Fruit fly (Drosophila melanogaster) whole organism, embryonic: ENCODE results near the gene Tmc.
A peak's percentile ranks its signal among the peaks of the same experiment; 100 is the strongest.

Experiments
- CG10321 ChIP-seq: fragments of 200-800 bp; sonication (Bioruptor generic); IDR thresholded peaks from 2 replicates; pipeline ENCODE4 v1.3.6; 2022; ENCODE audit warnings: missing biosample characterization, missing genetic modification characterization
- CG11696 ChIP-seq: fragments of 200-800 bp; sonication (Bioruptor generic); IDR thresholded peaks from 2 replicates; pipeline ENCODE4 v1.3.6; 2022; ENCODE audit warnings: missing biosample characterization, missing genetic modification characterization
- CG12299 ChIP-seq: fragments of 200-800 bp; sonication (Bioruptor generic); optimal IDR thresholded peaks from 2 replicates; lab custom pipeline; 2018; ENCODE audit warnings: missing biosample characterization, mild to moderate bottlenecking, missing genetic modification characterization
- CG12659 ChIP-seq: fragments of 200-800 bp; sonication (Bioruptor generic); optimal IDR thresholded peaks from 3 replicates; lab custom pipeline; 2017; ENCODE audit warnings: mild to moderate bottlenecking, missing biosample characterization, missing genetic modification reagents, missing genetic modification characterization
- CG12744 ChIP-seq: fragments of 200-800 bp; sonication (Bioruptor generic); optimal IDR thresholded peaks from 2 replicates; lab custom pipeline; 2016; ENCODE audit warnings: missing biosample characterization, missing genetic modification characterization
- CG15269 ChIP-seq: fragments of 200-800 bp; sonication (Bioruptor generic); optimal IDR thresholded peaks from 2 replicates; lab custom pipeline; 2018; ENCODE audit warnings: missing biosample characterization, mild to moderate bottlenecking, missing genetic modification characterization, moderate library complexity
- CG15601 ChIP-seq: fragments of 200-800 bp; sonication (Bioruptor generic); optimal IDR thresholded peaks from 3 replicates; lab custom pipeline; 2019; ENCODE audit warnings: missing biosample characterization, mild to moderate bottlenecking, missing genetic modification characterization, moderate library complexity
- CG18262 ChIP-seq: fragments of 200-800 bp; optimal IDR thresholded peaks from 3 replicates; lab custom pipeline; 2019; ENCODE audit warnings: missing biosample characterization, mild to moderate bottlenecking, missing genetic modification characterization, moderate library complexity
- CG2678 ChIP-seq: fragments of 200-800 bp; sonication (Bioruptor generic); optimal IDR thresholded peaks from 3 replicates; lab custom pipeline; 2019; ENCODE audit warnings: missing biosample characterization, mild to moderate bottlenecking, missing genetic modification characterization, moderate library complexity
- CG30020 ChIP-seq: fragments of 200-800 bp; optimal IDR thresholded peaks from 2 replicates; lab custom pipeline; 2019; ENCODE audit warnings: missing biosample characterization, mild to moderate bottlenecking, missing genetic modification characterization, moderate library complexity
- CG31224 ChIP-seq: fragments of 200-800 bp; sonication (Bioruptor generic); IDR thresholded peaks from 2 replicates; pipeline ENCODE4 v1.3.6; 2022; ENCODE audit warnings: missing biosample characterization, missing genetic modification characterization
- CG34224 ChIP-seq: fragments of 200-800 bp; sonication (Bioruptor generic); IDR thresholded peaks from 3 replicates; pipeline ENCODE4 v1.3.6; 2022; ENCODE audit warnings: missing biosample characterization, missing genetic modification characterization; ENCODE audit not compliant: partially characterized antibody
- CG34376 ChIP-seq: fragments of 200-800 bp; sonication (Bioruptor generic); optimal IDR thresholded peaks from 2 replicates; lab custom pipeline; 2018; ENCODE audit warnings: missing biosample characterization, mild to moderate bottlenecking, missing genetic modification characterization
- CG4707 ChIP-seq: fragments of 200-800 bp; sonication (Bioruptor generic); optimal IDR thresholded peaks from 2 replicates; lab custom pipeline; 2018; ENCODE audit warnings: missing biosample characterization, mild to moderate bottlenecking, missing genetic modification characterization, moderate library complexity
- CG6813 ChIP-seq: fragments of 200-800 bp; sonication (Bioruptor generic); optimal IDR thresholded peaks from 2 replicates; lab custom pipeline; 2017; ENCODE audit warnings: missing biosample characterization, missing genetic modification characterization, mild to moderate bottlenecking, moderate library complexity, missing genetic modification reagents
- CG8359 ChIP-seq: fragments of 200-800 bp; sonication (Bioruptor generic); optimal IDR thresholded peaks from 2 replicates; lab custom pipeline; 2017; ENCODE audit warnings: missing biosample characterization, mild to moderate bottlenecking, missing genetic modification characterization, borderline replicate concordance
- CG8388 ChIP-seq: fragments of 200-800 bp; sonication (Bioruptor generic); optimal IDR thresholded peaks from 2 replicates; lab custom pipeline; 2019; ENCODE audit warnings: missing biosample characterization, mild to moderate bottlenecking, missing genetic modification characterization, moderate library complexity
- CG8944 ChIP-seq: fragments of 200-800 bp; sonication (Bioruptor generic); optimal IDR thresholded peaks from 3 replicates; lab custom pipeline; 2016; ENCODE audit warnings: missing biosample characterization, missing genetic modification characterization
- D19A ChIP-seq: fragments of 200-800 bp; optimal IDR thresholded peaks from 3 replicates; lab custom pipeline; 2019; ENCODE audit warnings: missing biosample characterization, mild to moderate bottlenecking, missing genetic modification characterization, moderate library complexity
- Dek ChIP-seq: fragments of 200-800 bp; sonication (Bioruptor generic); optimal IDR thresholded peaks from 3 replicates; lab custom pipeline; 2019; ENCODE audit warnings: missing biosample characterization, mild to moderate bottlenecking, missing genetic modification characterization, moderate library complexity
- Dfd ChIP-seq, 2 experiments: fragments of >200 bp; optimal IDR thresholded peaks; 2 replicates each; lab custom pipeline; 2017; ENCODE audit warnings: missing biosample characterization in 2 of 2, missing genetic modification characterization in 2 of 2
- Dll ChIP-seq: fragments of 200-800 bp; sonication (Bioruptor generic); IDR thresholded peaks from 4 replicates; pipeline ENCODE4 v1.3.6; 2022; ENCODE audit warnings: missing biosample characterization, missing genetic modification characterization; ENCODE audit not compliant: partially characterized antibody
- Drgx ChIP-seq: fragments of 200-800 bp; sonication (Bioruptor generic); IDR thresholded peaks from 2 replicates; pipeline ENCODE4 v1.3.6; 2022; ENCODE audit warnings: missing biosample characterization, missing genetic modification characterization
- H2.0 ChIP-seq: fragments of 200-800 bp; sonication (Bioruptor generic); IDR thresholded peaks from 2 replicates; pipeline ENCODE4 v1.3.6; 2022; ENCODE audit warnings: missing biosample characterization, missing genetic modification characterization
- HLHmδ ChIP-seq: fragments of 200-800 bp; sonication (Bioruptor generic); optimal IDR thresholded peaks from 2 replicates; lab custom pipeline; 2018; ENCODE audit warnings: missing biosample characterization, mild to moderate bottlenecking, missing genetic modification characterization, moderate library complexity
- Hand ChIP-seq: fragments of 200-800 bp; sonication (Bioruptor generic); optimal IDR thresholded peaks from 2 replicates; lab custom pipeline; 2017; ENCODE audit warnings: mild to moderate bottlenecking, missing biosample characterization, missing genetic modification reagents, missing genetic modification characterization
- Hr51 ChIP-seq, 2 experiments: fragments of 200-800 bp; sonication (Bioruptor generic); optimal IDR thresholded peaks; 2 replicates in 1 of 2; 3 replicates in 1 of 2; lab custom pipeline; 2016 to 2018; ENCODE audit warnings: missing biosample characterization in 2 of 2, missing genetic modification characterization in 2 of 2, mild to moderate bottlenecking in 1 of 2, moderate library complexity in 1 of 2
- Hsf ChIP-seq: fragments of 200-800 bp; sonication (Bioruptor generic); optimal IDR thresholded peaks from 3 replicates; lab custom pipeline; 2016; ENCODE audit warnings: missing biosample characterization, missing genetic modification characterization
- Neu2 ChIP-seq: fragments of 200-800 bp; sonication (Bioruptor generic); optimal IDR thresholded peaks from 3 replicates; lab custom pipeline; 2016; ENCODE audit warnings: missing biosample characterization, missing genetic modification characterization, borderline replicate concordance
- Sin3A ChIP-seq: fragments of >200 bp; optimal IDR thresholded peaks from 2 replicates; lab custom pipeline; 2018
- Sox100B ChIP-seq: fragments of 200-800 bp; sonication (Bioruptor generic); optimal IDR thresholded peaks from 3 replicates; lab custom pipeline; 2018; ENCODE audit warnings: missing biosample characterization, mild to moderate bottlenecking, missing genetic modification characterization
- Tbp ChIP-seq: fragments of >200 bp; optimal IDR thresholded peaks from 2 replicates; lab custom pipeline; 2018; ENCODE audit warnings: missing biosample characterization, missing genetic modification characterization
- bigmax ChIP-seq: fragments of 200-800 bp; sonication (Bioruptor generic); optimal IDR thresholded peaks from 2 replicates; lab custom pipeline; 2018; ENCODE audit warnings: missing biosample characterization, mild to moderate bottlenecking, missing genetic modification characterization
- bowl ChIP-seq: fragments of 200-800 bp; sonication (Bioruptor generic); IDR thresholded peaks from 2 replicates; pipeline ENCODE4 v1.3.6; 2022; ENCODE audit warnings: missing biosample characterization, missing genetic modification characterization
- crol ChIP-seq: fragments of 200-800 bp; sonication (Bioruptor generic); IDR thresholded peaks from 2 replicates; pipeline ENCODE4 v1.3.6; 2022; ENCODE audit warnings: missing biosample characterization, missing genetic modification characterization
- dmrt99B ChIP-seq: fragments of 200-800 bp; sonication (Bioruptor generic); optimal IDR thresholded peaks from 2 replicates; lab custom pipeline; 2018; ENCODE audit warnings: missing biosample characterization, mild to moderate bottlenecking, missing genetic modification characterization, moderate library complexity
- eyg ChIP-seq: fragments of 200-800 bp; sonication (Bioruptor generic); optimal IDR thresholded peaks from 3 replicates; lab custom pipeline; 2016; ENCODE audit warnings: missing biosample characterization, missing genetic modification characterization
- fd96Cb ChIP-seq: fragments of 200-800 bp; sonication (Bioruptor generic); optimal IDR thresholded peaks from 2 replicates; lab custom pipeline; 2018; ENCODE audit warnings: missing biosample characterization, mild to moderate bottlenecking, missing genetic modification characterization, moderate library complexity
- gem ChIP-seq: fragments of 200-800 bp; sonication (Bioruptor generic); optimal IDR thresholded peaks from 2 replicates; lab custom pipeline; 2019; ENCODE audit warnings: missing biosample characterization, mild to moderate bottlenecking, missing genetic modification characterization, moderate library complexity
- hkb ChIP-seq, 2 experiments: fragments of 200-800 bp in 1 of 2; fragments of >200 bp in 1 of 2; sonication (Bioruptor generic) in 1 of 2; IDR thresholded peaks in 1 of 2; optimal IDR thresholded peaks in 1 of 2; 2 replicates each; pipeline versions ENCODE4 v1.3.6 to Lab custom; 2017 to 2022; ENCODE audit warnings: missing biosample characterization in 1 of 2, missing genetic modification characterization in 1 of 2
- mirr ChIP-seq: fragments of 200-800 bp; sonication (Bioruptor generic); optimal IDR thresholded peaks from 3 replicates; lab custom pipeline; 2018; ENCODE audit warnings: missing biosample characterization, mild to moderate bottlenecking, missing genetic modification characterization
- pzg ChIP-seq: fragments of 200-800 bp; sonication (Bioruptor generic); optimal IDR thresholded peaks from 3 replicates; lab custom pipeline; 2018; ENCODE audit warnings: missing biosample characterization, mild to moderate bottlenecking, missing genetic modification characterization, moderate library complexity
- row ChIP-seq: fragments of 200-800 bp; sonication (Bioruptor generic); IDR thresholded peaks from 3 replicates; pipeline ENCODE4 v1.3.6; 2022; ENCODE audit warnings: missing biosample characterization, missing genetic modification characterization
- sd ChIP-seq: fragments of 200-800 bp; sonication (Bioruptor generic); optimal IDR thresholded peaks from 3 replicates; lab custom pipeline; 2018; ENCODE audit warnings: missing biosample characterization, mild to moderate bottlenecking, missing genetic modification characterization, moderate library complexity
- stc ChIP-seq: fragments of 200-800 bp; sonication (Bioruptor generic); IDR thresholded peaks from 2 replicates; pipeline ENCODE4 v1.3.6; 2022; ENCODE audit warnings: missing biosample characterization, missing genetic modification characterization
- tgo ChIP-seq: fragments of 200-800 bp; sonication (Bioruptor generic); IDR thresholded peaks from 3 replicates; pipeline ENCODE4 v1.3.6; 2022; ENCODE audit warnings: missing biosample characterization, missing genetic modification characterization
- trem ChIP-seq: fragments of 200-800 bp; optimal IDR thresholded peaks from 3 replicates; lab custom pipeline; 2019; ENCODE audit warnings: missing biosample characterization, mild to moderate bottlenecking, missing genetic modification characterization, moderate library complexity
- ttk ChIP-seq: fragments of 200-800 bp; sonication (Bioruptor generic); IDR thresholded peaks from 2 replicates; pipeline ENCODE4 v2.1.2; 2022; ENCODE audit warnings: missing biosample characterization, missing genetic modification characterization
- wor ChIP-seq: fragments of 200-800 bp; sonication (Bioruptor generic); IDR thresholded peaks from 2 replicates; pipeline ENCODE4 v1.3.6; 2022; ENCODE audit warnings: missing biosample characterization, missing genetic modification characterization
- zfh2 ChIP-seq: fragments of 200-800 bp; sonication (Bioruptor generic); optimal IDR thresholded peaks from 2 replicates; lab custom pipeline; 2016; ENCODE audit warnings: missing biosample characterization, missing genetic modification characterization

Gene Tmc

DNA sequence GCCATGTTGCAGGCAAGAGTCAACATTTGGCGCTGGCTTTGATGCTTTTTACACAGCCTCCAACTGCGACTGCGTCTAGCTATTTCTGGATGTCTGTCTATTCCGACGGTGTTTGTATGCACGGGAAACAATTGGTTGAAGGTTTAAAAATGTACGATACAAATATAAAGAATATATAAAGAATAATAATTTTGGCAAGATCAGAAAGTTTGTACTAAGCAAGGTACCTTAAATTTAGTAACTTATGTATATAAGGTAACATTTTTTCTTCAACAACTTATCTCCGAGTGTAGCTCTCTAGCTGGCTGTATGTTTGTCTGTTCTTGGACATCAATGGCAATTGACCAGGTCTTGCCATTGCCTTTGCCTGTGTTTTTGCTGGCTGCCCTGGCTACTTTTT lies 30.7 kb upstream of the Tmc start (continued):
- peak; percentile 36; the same call in 1 of the 2 replicates for TF ChIP-seq stc (GFP tag; lab: Robert Waterston, UW)
- TF ChIP-seq CG30020 (tag; lab: Kevin White, UChicago) = no peak
- TF ChIP-seq D19A (tag; lab: Kevin White, UChicago) = no peak
- TF ChIP-seq CG8944 (GFP tag; lab: Kevin White, UChicago) = no peak
- peak; percentile 14 for TF ChIP-seq fd96Cb (tag; lab: Kevin White, UChicago)
- no peak for TF ChIP-seq Tbp (GFP tag; lab: Kevin White, UChicago)
- peak; percentile 12 for TF ChIP-seq CG12659 (GFP tag; lab: Kevin White, UChicago)
- TF ChIP-seq CG4707 (GFP tag; lab: Kevin White, UChicago) = no peak
- no peak for TF ChIP-seq bigmax (GFP tag; lab: Kevin White, UChicago)
- no peak for TF ChIP-seq trem (tag; lab: Kevin White, UChicago)
- peak in 1 of 2 experiments; percentile 36 for TF ChIP-seq Hr51 (GFP tag; optimal IDR thresholded peaks at IDR 0.05; lab: Kevin White, UChicago)
- 0 out of 3 replicates have a peak, but pooled peaks have one; percentile 14 for TF ChIP-seq tgo
- TF ChIP-seq CG12299 = no peak
- TF ChIP-seq eyg (GFP tag; lab: Kevin White, UChicago) = no peak
- TF ChIP-seq CG8388 (GFP tag; lab: Kevin White, UChicago) = peak; percentile 20
- TF ChIP-seq mirr (GFP tag; lab: Kevin White, UChicago) = no peak
- TF ChIP-seq CG18262 (tag; lab: Kevin White, UChicago) = peak; percentile 17
- TF ChIP-seq CG8359 (GFP tag; lab: Kevin White, UChicago) = no peak
- peak; percentile 16 for TF ChIP-seq Hsf (GFP tag; lab: Kevin White, UChicago)
- TF ChIP-seq wor = 0 out of 2 replicates have a peak, but pooled peaks have one; percentile 13
- TF ChIP-seq CG15601 = no peak
- TF ChIP-seq gem (tag; lab: Kevin White, UChicago) = peak; percentile 50
- TF ChIP-seq Sin3A (lab: Kevin White, UChicago) = no peak
- TF ChIP-seq Hand (GFP tag; lab: Kevin White, UChicago) = no peak
- TF ChIP-seq hkb (optimal IDR thresholded peaks at IDR 0.05; lab: Kevin White, UChicago) = no peak
- peak; percentile 57 for TF ChIP-seq hkb (GFP tag; IDR thresholded peaks at IDR 0.05; lab: Robert Waterston, UW)
- TF ChIP-seq dmrt99B (tag; lab: Kevin White, UChicago) = peak; percentile 47
- no peak for TF ChIP-seq CG31224 (GFP tag; lab: Robert Waterston, UW)
- TF ChIP-seq ttk (GFP tag; lab: Robert Waterston, UW) = peak; percentile 43; the same call in 1 of the 2 replicates
- peak; percentile 42; the same call in 2 of the 3 replicates for TF ChIP-seq row

DNA sequence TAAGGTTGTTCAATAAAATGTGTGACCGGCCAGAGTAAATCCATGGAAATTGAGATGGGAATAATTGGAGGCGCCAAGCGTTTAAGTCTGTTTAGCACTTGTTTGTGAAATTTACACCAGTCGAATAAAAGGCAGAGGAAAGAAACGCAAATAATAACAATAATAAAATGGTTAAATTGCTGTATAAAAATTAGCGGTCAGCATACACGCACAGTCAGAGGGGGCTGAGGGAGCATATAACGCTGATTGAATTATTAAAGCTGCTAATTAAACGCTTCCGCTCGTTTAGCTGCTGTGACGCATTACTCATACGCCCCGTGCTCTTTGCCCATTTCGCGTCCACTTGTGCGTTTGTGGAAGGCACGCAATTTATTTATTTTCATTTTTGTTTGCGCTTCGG lies 29.8 kb upstream of the Tmc start:
- TF ChIP-seq Dfd (GFP tag; optimal IDR thresholded peaks at IDR 0.05; lab: Kevin White, UChicago) (no peak), CG15269 (tag; lab: Kevin White, UChicago) (peak; percentile 9), CG2678 (tag; lab: Kevin White, UChicago) (peak; percentile 9), bowl (GFP tag; lab: Robert Waterston, UW) (no peak), CG6813 (no peak), HLHmδ (GFP tag; lab: Kevin White, UChicago) (no peak), Sox100B (GFP tag; lab: Kevin White, UChicago) (no peak), CG11696 (no peak), Drgx (no peak), crol (GFP tag; lab: Robert Waterston, UW) (peak; percentile 53; the same call in 1 of the 2 replicates), CG10321 (GFP tag; lab: Robert Waterston, UW) (no peak), zfh2 (GFP tag; lab: Kevin White, UChicago) (no peak), CG34376 (no peak), Dek (tag; lab: Kevin White, UChicago) (no peak), CG34224 (GFP tag; lab: Robert Waterston, UW) (no peak), CG12744 (GFP tag; lab: Kevin White, UChicago) (no peak), sd (tag; lab: Kevin White, UChicago) (peak; percentile 43), Neu2 (GFP tag; lab: Kevin White, UChicago) (no peak), H2.0 (GFP tag; lab: Robert Waterston, UW) (no peak), pzg (GFP tag; lab: Kevin White, UChicago) (no peak), Dll (GFP tag; lab: Robert Waterston, UW) (no peak)
